Fruit fly (Drosophila melanogaster): ENCODE measurements around the gene RpS4.

RpS4 gene

dm6 chr3L:13015823-13016465 is 25.6 kb upstream of the RpS4 start, which contains the start of gene CG11267 (continued):
- peak; percentile 53; the same call in 1 of the 3 replicates for TF ChIP-seq zen2 (GFP tag; IDR thresholded peaks at IDR 0.05; ENCODE audit: partially characterized antibody)
- no peak for TF ChIP-seq CG42726 (GFP tag; IDR thresholded peaks at IDR 0.05; ENCODE audit: partially characterized antibody)
- peak; percentile 52; the same call in 1 of the 3 replicates for TF ChIP-seq Optix (GFP tag; IDR thresholded peaks at IDR 0.05)
- TF ChIP-seq CG14860 (GFP tag; IDR thresholded peaks at IDR 0.05; ENCODE audit: partially characterized antibody), result no peak
- peak; percentile 51; the same call in 1 of the 2 replicates for TF ChIP-seq wor (GFP tag; IDR thresholded peaks at IDR 0.05)
- peak; percentile 91 for TF ChIP-seq CG10543 (GFP tag; optimal IDR thresholded peaks at IDR 0.05)
- TF ChIP-seq da (GFP tag; optimal IDR thresholded peaks at IDR 0.05), result peak; percentile 32
- peak; percentile 39 for TF ChIP-seq YL-1 (GFP tag; optimal IDR thresholded peaks at IDR 0.05)
- TF ChIP-seq Oaz (GFP tag; IDR thresholded peaks at IDR 0.05), result peak; percentile 95
- TF ChIP-seq Dbx (GFP tag; IDR thresholded peaks at IDR 0.05), result peak; percentile 93
- TF ChIP-seq NC2β (GFP tag; optimal IDR thresholded peaks at IDR 0.05), result peak; percentile 30
- peak; percentile 92 for TF ChIP-seq CG5953 (GFP tag; IDR thresholded peaks at IDR 0.05)
- TF ChIP-seq Hr78 (GFP tag; optimal IDR thresholded peaks at IDR 0.05), result peak in 1 of 2 experiments; percentile 2
- TF ChIP-seq otp (GFP tag; IDR thresholded peaks at IDR 0.05), result peak; percentile 94
- TF ChIP-seq CG3838 (GFP tag; optimal IDR thresholded peaks at IDR 0.05), result no peak
- peak; percentile 64 for TF ChIP-seq emc (GFP tag; optimal IDR thresholded peaks at IDR 0.05)
- TF ChIP-seq CG17568 (GFP tag; optimal IDR thresholded peaks at IDR 0.05), result peak; percentile 62
- peak; percentile 72 for TF ChIP-seq Atf-2 (GFP tag; optimal IDR thresholded peaks at IDR 0.05)
- TF ChIP-seq slbo (GFP tag; IDR thresholded peaks at IDR 0.05), result peak; percentile 88
- peak; percentile 85 for TF ChIP-seq fd96Cb (tag; optimal IDR thresholded peaks at IDR 0.05)
- TF ChIP-seq ERR (GFP tag; optimal IDR thresholded peaks at IDR 0.05), result peak; percentile 33
- peak; percentile 35 for TF ChIP-seq corto (GFP tag; optimal IDR thresholded peaks at IDR 0.05)
- TF ChIP-seq CG15514 (GFP tag; optimal IDR thresholded peaks at IDR 0.05), result peak; percentile 77
- TF ChIP-seq kah (GFP tag; optimal IDR thresholded peaks at IDR 0.05), result peak; percentile 72
- TF ChIP-seq luna (GFP tag; optimal IDR thresholded peaks at IDR 0.05), result peak; percentile 62
- peak; percentile 15 for TF ChIP-seq Lhr (GFP tag; optimal IDR thresholded peaks at IDR 0.05)
- TF ChIP-seq NFAT (GFP tag; IDR thresholded peaks at IDR 0.05), result peak; percentile 94
- TF ChIP-seq Hmr (GFP tag; optimal IDR thresholded peaks at IDR 0.05), result peak; percentile 81
- no peak for TF ChIP-seq pan (optimal IDR thresholded peaks at IDR 0.05)
- peak in 1 of 2 experiments; percentile 93 for TF ChIP-seq pan (GFP tag; optimal IDR thresholded peaks at IDR 0.05 in 1 of 2, IDR thresholded peaks at IDR 0.05 in 1 of 2)
- no peak for TF ChIP-seq fru (optimal IDR thresholded peaks at IDR 0.05)
- TF ChIP-seq gsb-n (tag; optimal IDR thresholded peaks at IDR 0.05), result peak; percentile 58
- TF ChIP-seq Dp (GFP tag; optimal IDR thresholded peaks at IDR 0.05), result no peak
- peak; percentile 86 for TF ChIP-seq CG3726 (GFP tag; IDR thresholded peaks at IDR 0.05)
- peak; percentile 66; the same call in 1 of the 2 replicates for TF ChIP-seq Poxn (GFP tag; IDR thresholded peaks at IDR 0.05)
- TF ChIP-seq CG3281 (GFP tag; optimal IDR thresholded peaks at IDR 0.05), result peak; percentile 90
- peak; percentile 86 for TF ChIP-seq CG4328 (GFP tag; optimal IDR thresholded peaks at IDR 0.05)
- TF ChIP-seq p53 (GFP tag; optimal IDR thresholded peaks at IDR 0.05), result peak; percentile 47
- TF ChIP-seq btn (GFP tag; optimal IDR thresholded peaks at IDR 0.05), result peak; percentile 34
- TF ChIP-seq Hmx (GFP tag; optimal IDR thresholded peaks at IDR 0.05), result peak; percentile 12
- peak; percentile 49 for TF ChIP-seq CG13123 (GFP tag; optimal IDR thresholded peaks at IDR 0.05)
- TF ChIP-seq CG14014 (GFP tag; IDR thresholded peaks at IDR 0.05), result peak; percentile 95
- no peak for TF ChIP-seq CG15073 (GFP tag; optimal IDR thresholded peaks at IDR 0.05)
- TF ChIP-seq psq (GFP tag; optimal IDR thresholded peaks at IDR 0.05), result peak; percentile 1
- peak; percentile 59 for TF ChIP-seq CG10565 (GFP tag; optimal IDR thresholded peaks at IDR 0.05)
- no peak for TF ChIP-seq hkb (optimal IDR thresholded peaks at IDR 0.05)
- peak; percentile 94 for TF ChIP-seq hkb (GFP tag; IDR thresholded peaks at IDR 0.05)
- TF ChIP-seq trh (GFP tag; optimal IDR thresholded peaks at IDR 0.05), result peak; percentile 62
- TF ChIP-seq sens (GFP tag), result peak; percentile 93
- peak; percentile 59 for TF ChIP-seq CrebB (tag; optimal IDR thresholded peaks at IDR 0.05)
- peak; percentile 43 for TF ChIP-seq dm (GFP tag; optimal IDR thresholded peaks at IDR 0.05)
